Fruit fly (Drosophila melanogaster) whole organism, prepupa: ENCODE measurements around the gene Pk34A.

Experiments used
- CG10631 ChIP-seq: fragments of 200-800 bp; sonication (Bioruptor generic); optimal IDR thresholded peaks from 2 replicates; lab custom pipeline; 2016; ENCODE audit warnings: missing biosample characterization, missing genetic modification characterization
- CG10669 ChIP-seq: fragments of 200-800 bp; sonication (Bioruptor generic); optimal IDR thresholded peaks from 3 replicates; lab custom pipeline; 2018; ENCODE audit warnings: missing biosample characterization, mild to moderate bottlenecking, missing genetic modification characterization, moderate library complexity
- CG11294 ChIP-seq: fragments of 200-800 bp; sonication (Bioruptor generic); IDR thresholded peaks from 2 replicates; pipeline ENCODE4 v1.3.6; 2022; ENCODE audit warnings: missing biosample characterization, missing genetic modification characterization
- CG11762 ChIP-seq: fragments of 200-800 bp; sonication (Bioruptor generic); optimal IDR thresholded peaks from 3 replicates; lab custom pipeline; 2016; ENCODE audit warnings: missing biosample characterization, missing genetic modification characterization; ENCODE audit not compliant: insufficient read depth
- CG15336 ChIP-seq: fragments of 200-800 bp; sonication (Bioruptor generic); IDR thresholded peaks from 2 replicates; pipeline ENCODE4 v1.3.6; 2022; ENCODE audit warnings: missing biosample characterization, missing genetic modification characterization
- CG1621 ChIP-seq: fragments of 200-800 bp; sonication (Bioruptor generic); optimal IDR thresholded peaks from 3 replicates; lab custom pipeline; 2018; ENCODE audit warnings: missing biosample characterization, mild to moderate bottlenecking, missing genetic modification characterization
- CG16779 ChIP-seq: fragments of 200-800 bp; sonication (Bioruptor generic); optimal IDR thresholded peaks from 3 replicates; lab custom pipeline; 2017; ENCODE audit warnings: missing biosample characterization, mild to moderate bottlenecking, missing genetic modification characterization
- CG3032 ChIP-seq: fragments of 200-800 bp; optimal IDR thresholded peaks from 2 replicates; lab custom pipeline; 2019; ENCODE audit warnings: missing biosample characterization, mild to moderate bottlenecking, missing genetic modification characterization, moderate library complexity
- CG31627 ChIP-seq: fragments of 200-800 bp; sonication (Bioruptor generic); optimal IDR thresholded peaks from 3 replicates; lab custom pipeline; 2016; ENCODE audit warnings: missing biosample characterization, missing genetic modification characterization
- CG34406 ChIP-seq: fragments of 200-800 bp; sonication (Bioruptor generic); optimal IDR thresholded peaks from 3 replicates; lab custom pipeline; 2016; ENCODE audit warnings: missing biosample characterization, missing genetic modification characterization
- CG3919 ChIP-seq: fragments of 200-800 bp; sonication (Bioruptor generic); optimal IDR thresholded peaks from 3 replicates; lab custom pipeline; 2016; ENCODE audit warnings: missing biosample characterization, missing genetic modification characterization
- CG4318 ChIP-seq: fragments of 200-800 bp; sonication (Bioruptor generic); optimal IDR thresholded peaks from 3 replicates; lab custom pipeline; 2017; ENCODE audit warnings: missing biosample characterization, mild to moderate bottlenecking, missing genetic modification characterization
- CG6163 ChIP-seq: fragments of 200-800 bp; sonication (Bioruptor generic); IDR thresholded peaks from 3 replicates; pipeline ENCODE4 v1.3.6; 2022; ENCODE audit warnings: missing biosample characterization, missing genetic modification characterization
- CG6276 ChIP-seq: fragments of 200-800 bp; sonication (Bioruptor generic); optimal IDR thresholded peaks from 2 replicates; lab custom pipeline; 2017; ENCODE audit warnings: missing biosample characterization, mild to moderate bottlenecking, missing genetic modification characterization
- CG6792 ChIP-seq: fragments of 200-800 bp; sonication (Bioruptor generic); optimal IDR thresholded peaks from 3 replicates; lab custom pipeline; 2016; ENCODE audit warnings: missing biosample characterization, missing genetic modification characterization
- CG6808 ChIP-seq: fragments of 200-800 bp; sonication (Bioruptor generic); optimal IDR thresholded peaks from 3 replicates; lab custom pipeline; 2017; ENCODE audit warnings: missing biosample characterization, missing genetic modification characterization, mild to moderate bottlenecking, moderate library complexity, missing genetic modification reagents
- CG6854 ChIP-seq: fragments of 200-800 bp; sonication (Bioruptor generic); optimal IDR thresholded peaks from 2 replicates; lab custom pipeline; 2017; ENCODE audit warnings: missing biosample characterization, mild to moderate bottlenecking, missing genetic modification characterization
- CG7368 ChIP-seq: fragments of 200-800 bp; sonication (Bioruptor generic); optimal IDR thresholded peaks from 3 replicates; lab custom pipeline; 2016; ENCODE audit warnings: missing biosample characterization, missing genetic modification characterization
- CG8119 ChIP-seq: fragments of 200-800 bp; sonication (Bioruptor generic); IDR thresholded peaks from 3 replicates; pipeline ENCODE4 v1.3.6; 2022; ENCODE audit warnings: missing biosample characterization, missing genetic modification characterization
- CG8319 ChIP-seq: fragments of 200-800 bp; sonication (Bioruptor generic); optimal IDR thresholded peaks from 3 replicates; lab custom pipeline; 2016; ENCODE audit warnings: missing biosample characterization, missing genetic modification characterization
- CG8632 ChIP-seq: fragments of 200-800 bp; sonication (Bioruptor generic); optimal IDR thresholded peaks from 3 replicates; lab custom pipeline; 2016; ENCODE audit warnings: missing biosample characterization, missing genetic modification characterization
- CG9139 ChIP-seq: fragments of 200-800 bp; sonication (Bioruptor generic); optimal IDR thresholded peaks from 3 replicates; lab custom pipeline; 2017; ENCODE audit warnings: missing biosample characterization, mild to moderate bottlenecking, missing genetic modification characterization
- Eip75B ChIP-seq: fragments of 200-800 bp; sonication (Bioruptor generic); optimal IDR thresholded peaks from 3 replicates; lab custom pipeline; 2016; ENCODE audit warnings: missing biosample characterization, missing genetic modification characterization
- Eip93F ChIP-seq: fragments of 200-800 bp; sonication (Bioruptor generic); optimal IDR thresholded peaks from 2 replicates; lab custom pipeline; 2016; ENCODE audit warnings: missing biosample characterization, mild to moderate bottlenecking, missing genetic modification characterization
- Ets21C ChIP-seq: fragments of 200-800 bp; sonication (Bioruptor generic); optimal IDR thresholded peaks from 3 replicates; lab custom pipeline; 2016; ENCODE audit warnings: missing biosample characterization, missing genetic modification characterization
- Gug ChIP-seq: fragments of 200-800 bp; sonication (Bioruptor generic); IDR thresholded peaks from 2 replicates; pipeline ENCODE4 v1.3.6; 2022; ENCODE audit warnings: missing biosample characterization, missing genetic modification characterization
- Hr38 ChIP-seq: sonication (Bioruptor generic); optimal IDR thresholded peaks from 2 replicates; lab custom pipeline; 2016; ENCODE audit warnings: missing biosample characterization, missing genetic modification characterization
- Hr39 ChIP-seq: fragments of 200-800 bp; sonication (Bioruptor generic); optimal IDR thresholded peaks from 2 replicates; lab custom pipeline; 2016; ENCODE audit warnings: missing biosample characterization, missing genetic modification characterization
- Hr4 ChIP-seq: fragments of 200-800 bp; sonication (Bioruptor generic); optimal IDR thresholded peaks from 3 replicates; lab custom pipeline; 2016; ENCODE audit warnings: missing biosample characterization, missing genetic modification characterization
- Lpt ChIP-seq: fragments of 200-800 bp; sonication (Bioruptor generic); optimal IDR thresholded peaks from 3 replicates; lab custom pipeline; 2016; ENCODE audit warnings: missing biosample characterization, missing genetic modification characterization
- Met ChIP-seq: fragments of 200-800 bp; sonication (Bioruptor generic); optimal IDR thresholded peaks from 3 replicates; lab custom pipeline; 2016; ENCODE audit warnings: missing biosample characterization, missing genetic modification characterization
- OdsH ChIP-seq: fragments of 200-800 bp; sonication (Bioruptor generic); optimal IDR thresholded peaks from 3 replicates; lab custom pipeline; 2016; ENCODE audit warnings: missing biosample characterization, missing genetic modification characterization
- Sox14 ChIP-seq: fragments of 200-800 bp; sonication (Bioruptor generic); optimal IDR thresholded peaks from 3 replicates; lab custom pipeline; 2016; ENCODE audit warnings: missing biosample characterization, missing genetic modification characterization
- Sox15 ChIP-seq: fragments of 200-800 bp; sonication (Bioruptor generic); optimal IDR thresholded peaks from 3 replicates; lab custom pipeline; 2016; ENCODE audit warnings: missing biosample characterization, missing genetic modification characterization
- achi ChIP-seq: fragments of 200-800 bp; sonication (Bioruptor generic); optimal IDR thresholded peaks from 3 replicates; lab custom pipeline; 2016; ENCODE audit warnings: missing biosample characterization, missing genetic modification characterization
- acj6 ChIP-seq: fragments of 200-800 bp; sonication (Bioruptor generic); optimal IDR thresholded peaks from 3 replicates; lab custom pipeline; 2016; ENCODE audit warnings: missing biosample characterization, missing genetic modification characterization
- cyc ChIP-seq: fragments of 200-800 bp; sonication (Bioruptor generic); optimal IDR thresholded peaks from 3 replicates; lab custom pipeline; 2016; ENCODE audit warnings: missing biosample characterization, missing genetic modification characterization
- dac ChIP-seq: fragments of 200-800 bp; sonication (Bioruptor generic); optimal IDR thresholded peaks from 2 replicates; lab custom pipeline; 2017; ENCODE audit warnings: missing biosample characterization, mild to moderate bottlenecking, missing genetic modification characterization
- dsx ChIP-seq: fragments of 200-800 bp; optimal IDR thresholded peaks from 3 replicates; lab custom pipeline; 2019; ENCODE audit warnings: missing biosample characterization, mild to moderate bottlenecking, missing genetic modification characterization, moderate library complexity; ENCODE audit not compliant: poor library complexity, severe bottlenecking
- esn ChIP-seq: fragments of 200-800 bp; sonication (Bioruptor generic); optimal IDR thresholded peaks from 2 replicates; lab custom pipeline; 2016; ENCODE audit warnings: missing biosample characterization, mild to moderate bottlenecking, missing genetic modification characterization, moderate library complexity
- fd59A ChIP-seq: fragments of 200-800 bp; sonication (Bioruptor generic); optimal IDR thresholded peaks from 2 replicates; lab custom pipeline; 2017; ENCODE audit warnings: missing biosample characterization, mild to moderate bottlenecking, missing genetic modification characterization, missing genetic modification reagents
- lz ChIP-seq: fragments of 200-800 bp; sonication (Bioruptor generic); optimal IDR thresholded peaks from 3 replicates; lab custom pipeline; 2016; ENCODE audit warnings: missing biosample characterization, missing genetic modification characterization
- pdm3 ChIP-seq: fragments of 200-800 bp; sonication (Bioruptor generic); optimal IDR thresholded peaks from 3 replicates; lab custom pipeline; 2016; ENCODE audit warnings: missing biosample characterization, missing genetic modification characterization
- salr ChIP-seq, 2 experiments: fragments of 200-800 bp; sonication (Bioruptor generic); optimal IDR thresholded peaks; 3 replicates each; lab custom pipeline; 2016 to 2018; ENCODE audit warnings: missing biosample characterization in 2 of 2, missing genetic modification characterization in 2 of 2, mild to moderate bottlenecking in 1 of 2
- spab ChIP-seq: fragments of 200-800 bp; sonication (Bioruptor generic); optimal IDR thresholded peaks from 2 replicates; lab custom pipeline; 2017; ENCODE audit warnings: missing biosample characterization, mild to moderate bottlenecking, missing genetic modification characterization, missing genetic modification reagents
- topi ChIP-seq: fragments of 200-800 bp; sonication (Bioruptor generic); optimal IDR thresholded peaks from 3 replicates; lab custom pipeline; 2016; ENCODE audit warnings: missing biosample characterization, missing genetic modification characterization
- vri ChIP-seq: fragments of 200-800 bp; sonication (Bioruptor generic); optimal IDR thresholded peaks from 3 replicates; lab custom pipeline; 2016; ENCODE audit warnings: missing biosample characterization, mild to moderate bottlenecking, missing genetic modification characterization

The Pk34A gene

DNA sequence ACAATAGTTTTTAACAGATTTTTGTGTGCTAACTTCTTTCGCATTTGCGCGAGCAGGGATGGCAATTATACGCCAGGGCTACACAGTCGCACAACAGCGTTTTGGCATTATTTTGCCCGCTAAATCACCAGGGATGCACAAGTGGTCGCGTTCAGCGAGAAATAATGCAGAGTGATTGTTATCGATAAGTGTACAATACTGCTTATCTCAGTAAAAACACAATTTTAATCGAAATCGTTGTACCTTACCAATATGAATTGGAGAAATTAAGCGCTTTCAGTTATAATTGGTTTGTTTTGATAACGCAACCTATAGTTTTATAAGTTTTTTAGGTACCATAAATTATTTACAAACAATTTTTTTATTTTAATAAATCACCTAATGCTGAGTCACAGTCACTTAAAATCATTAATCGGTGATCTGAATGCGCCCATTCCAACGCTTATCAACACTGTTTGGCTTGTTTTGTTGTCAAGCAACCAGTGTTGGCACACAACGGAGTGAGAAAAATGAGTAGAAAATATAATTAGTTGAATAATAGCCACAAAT lies 18.2 kb downstream of the Pk34A start, which contains the start of the genes Sfmbt and CG5439 (continued):
- TF ChIP-seq CG6792 (GFP tag; lab: Kevin White, UChicago) (peak; percentile 71), Eip93F (GFP tag; lab: Kevin White, UChicago) (peak; percentile 10), CG6854 (GFP tag; lab: Kevin White, UChicago) (no peak), salr (GFP tag; optimal IDR thresholded peaks at IDR 0.05; lab: Kevin White, UChicago) (peak in 1 of 2 experiments; percentile 39), CG34406 (GFP tag; lab: Kevin White, UChicago) (peak; percentile 69), CG8119 (no peak), Sox15 (GFP tag; lab: Kevin White, UChicago) (peak; percentile 75), Lpt (GFP tag; lab: Kevin White, UChicago) (no peak), CG3919 (GFP tag; lab: Kevin White, UChicago) (no peak), CG16779 (no peak), Met (GFP tag; lab: Kevin White, UChicago) (no peak), topi (peak; percentile 81), Hr39 (peak; percentile 81), CG8319 (no peak), CG4318 (GFP tag; lab: Kevin White, UChicago) (no peak), CG7368 (GFP tag; lab: Kevin White, UChicago) (no peak), CG1621 (tag; lab: Kevin White, UChicago) (no peak), CG6163 (GFP tag; lab: Robert Waterston, UW) (no peak), fd59A (GFP tag; lab: Kevin White, UChicago) (peak; percentile 47), CG8632 (GFP tag; lab: Kevin White, UChicago) (no peak), dsx (no peak), OdsH (GFP tag; lab: Kevin White, UChicago) (no peak), lz (peak; percentile 85), CG10669 (GFP tag; lab: Kevin White, UChicago) (no peak), CG3032 (tag; lab: Kevin White, UChicago) (peak; percentile 79), Hr4 (no peak), CG31627 (peak; percentile 84), CG6808 (GFP tag; lab: Kevin White, UChicago) (no peak), Hr38 (no peak), acj6 (GFP tag; lab: Kevin White, UChicago) (peak; percentile 78), CG11294 (GFP tag; lab: Robert Waterston, UW) (no peak; the same call in 1 of the 2 replicates), Eip75B (no peak), dac (peak; percentile 1), pdm3 (no peak), CG11762 (GFP tag; lab: Kevin White, UChicago) (no peak), CG9139 (no peak), cyc (GFP tag; lab: Kevin White, UChicago) (peak; percentile 85), Gug (GFP tag; lab: Robert Waterston, UW) (peak; percentile 70; the same call in 1 of the 2 replicates), Ets21C (GFP tag; lab: Kevin White, UChicago) (peak; percentile 80), CG6276 (GFP tag; lab: Kevin White, UChicago) (no peak), spab (no peak)

DNA sequence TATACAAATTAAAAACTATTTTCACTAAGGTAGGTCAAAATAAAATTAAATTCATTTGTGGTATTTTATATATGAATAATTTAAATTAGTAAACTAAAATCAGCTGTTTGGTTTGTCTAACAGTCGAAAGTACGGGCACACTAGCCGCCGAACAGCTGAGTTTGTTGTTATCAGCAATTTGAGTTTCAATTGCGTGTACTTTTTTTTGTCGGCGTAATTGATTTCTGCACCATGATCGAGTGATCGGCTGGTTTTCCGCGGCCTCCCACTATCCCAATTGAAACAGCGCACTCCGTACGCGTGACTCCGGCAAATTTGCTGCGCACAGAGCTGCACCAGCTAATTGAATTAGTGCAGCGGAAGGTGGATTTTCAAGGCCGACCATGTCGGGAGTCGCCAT lies 20.5 kb downstream of the Pk34A start, which contains the start of gene Alg7:
Alg7 (plus strand) TSS at position 153 of the 400 bp plus-strand sequence.
- TF ChIP-seq CG3919 (GFP tag; lab: Kevin White, UChicago) (no peak), Met (GFP tag; lab: Kevin White, UChicago) (no peak), CG9139 (no peak), CG34406 (GFP tag; lab: Kevin White, UChicago) (no peak), CG6163 (GFP tag; lab: Robert Waterston, UW) (no peak), salr (GFP tag; optimal IDR thresholded peaks at IDR 0.05; lab: Kevin White, UChicago) (no peak), achi (no peak), CG10631 (GFP tag; lab: Kevin White, UChicago) (no peak), esn (no peak), vri (no peak), CG15336 (GFP tag; lab: Robert Waterston, UW) (no peak), CG11762 (GFP tag; lab: Kevin White, UChicago) (no peak), Sox15 (GFP tag; lab: Kevin White, UChicago) (no peak), CG6854 (GFP tag; lab: Kevin White, UChicago) (no peak), fd59A (GFP tag; lab: Kevin White, UChicago) (no peak), CG6792 (GFP tag; lab: Kevin White, UChicago) (no peak), Sox14 (GFP tag; lab: Kevin White, UChicago) (no peak), Eip75B (no peak), topi (no peak)
